Worm (Caenorhabditis elegans): Measurements from ENCODE around the gene F58E6.8.

F58E6.8 gene

ce11 chrV:9744934-9745333 lies 10.7 kb downstream of the F58E6.8 start, which contains the start of gene F58E6.13:
Gene F58E6.13 (plus strand): TSS chrV:9745234.
- TF ChIP-seq pqm-1 (tag; optimal IDR thresholded peaks at IDR 0.05) (no peak), tbx-7 (tag; optimal IDR thresholded peaks at IDR 0.05) (no peak), hlh-15 (tag; optimal IDR thresholded peaks at IDR 0.05) (no peak), hlh-30 (tag; optimal IDR thresholded peaks at IDR 0.05; ENCODE audit: insufficient read depth) (no peak), dve-1 (tag; optimal IDR thresholded peaks at IDR 0.05) (no peak), zip-5 (tag; optimal IDR thresholded peaks at IDR 0.05) (no peak), ttx-3 (tag; optimal IDR thresholded peaks at IDR 0.05) (no peak), ceh-45 (GFP tag; IDR thresholded peaks at IDR 0.05) (no peak), madf-2 (tag; optimal IDR thresholded peaks at IDR 0.05) (no peak), pag-3 (tag; optimal IDR thresholded peaks at IDR 0.05; ENCODE audit: borderline replicate concordance) (no peak), elt-2 (tag; optimal IDR thresholded peaks at IDR 0.05) (no peak), pat-9 (tag; optimal IDR thresholded peaks at IDR 0.05) (no peak)

- TF ChIP-seq dve-1 (tag; optimal IDR thresholded peaks at IDR 0.05) (no peak), sox-2 (GFP tag; IDR thresholded peaks at IDR 0.05) (no peak), syd-9 (tag; optimal IDR thresholded peaks at IDR 0.05) (no peak), pha-4 (tag; optimal IDR thresholded peaks at IDR 0.05) (no peak), ceh-31 (tag; optimal IDR thresholded peaks at IDR 0.05) (no peak)
Observed at ce11 chrV:9740858-9741257, 14.8 kb downstream of the F58E6.8 start, which contains the start of gene sta-2. Gene sta-2 (plus strand): TSS chrV:9741206.

- no peak for TF ChIP-seq C38D4.7 (GFP tag; optimal IDR thresholded peaks at IDR 0.05)
- TF ChIP-seq pat-9 (tag; optimal IDR thresholded peaks at IDR 0.05): no peak
Observed at ce11 chrV:9739402-9739801, 16.2 kb downstream of the F58E6.8 start, which contains the start of gene marc-1. Gene marc-1 (plus strand): TSS chrV:9739702.

ce11 chrV:9738077-9738705 lies 17.4 kb downstream of the F58E6.8 start:
- TF ChIP-seq sox-4 (tag; optimal IDR thresholded peaks at IDR 0.05) (no peak), ttx-3 (tag; optimal IDR thresholded peaks at IDR 0.05) (no peak), ama-1 (optimal IDR thresholded peaks at IDR 0.05) (no peak), K09A11.1 (tag; optimal IDR thresholded peaks at IDR 0.05; ENCODE audit: insufficient read depth) (no peak), odd-2 (tag; optimal IDR thresholded peaks at IDR 0.05) (no peak), dmd-4 (tag; optimal IDR thresholded peaks at IDR 0.05; ENCODE audit: borderline replicate concordance) (no peak), ceh-30 (tag; optimal IDR thresholded peaks at IDR 0.05) (no peak), hlh-15 (tag; optimal IDR thresholded peaks at IDR 0.05) (no peak), nfya-1 (tag; optimal IDR thresholded peaks at IDR 0.05) (no peak), ztf-16 (tag; optimal IDR thresholded peaks at IDR 0.05) (no peak), Y22D7AL.16 (tag; optimal IDR thresholded peaks at IDR 0.05) (no peak)

ce11 chrV:9737287-9737686 lies 18.3 kb downstream of the F58E6.8 start, which contains the start of gene aqp-4:
Gene aqp-4 (plus strand): TSS chrV:9737556.
- TF ChIP-seq unc-3 (GFP tag; conservative IDR thresholded peaks at IDR 0.05) (no peak), unc-3 (tag; optimal IDR thresholded peaks at IDR 0.05) (no peak), lim-6 (tag; optimal IDR thresholded peaks at IDR 0.05) (no peak), ceh-48 (tag; optimal IDR thresholded peaks at IDR 0.05) (no peak), ama-1 (optimal IDR thresholded peaks at IDR 0.05) (no peak), ceh-14 (tag; optimal IDR thresholded peaks at IDR 0.05) (no peak), K09A11.1 (tag; optimal IDR thresholded peaks at IDR 0.05; ENCODE audit: insufficient read depth) (no peak), pat-9 (tag; optimal IDR thresholded peaks at IDR 0.05) (no peak), mec-3 (tag; optimal IDR thresholded peaks at IDR 0.05; ENCODE audit: borderline replicate concordance) (no peak), nhr-232 (tag; optimal IDR thresholded peaks at IDR 0.05) (no peak), sox-4 (tag; optimal IDR thresholded peaks at IDR 0.05) (no peak), fkh-10 (GFP tag; optimal IDR thresholded peaks at IDR 0.05) (no peak), unc-86 (tag; optimal IDR thresholded peaks at IDR 0.05) (no peak)

All from whole organism, late embryonic.